Fruit fly (Drosophila melanogaster): Measurements from ENCODE around the gene CG4592.
A peak's percentile ranks its signal among the peaks of the same experiment; 100 is the strongest.

CG4592 gene

DNA sequence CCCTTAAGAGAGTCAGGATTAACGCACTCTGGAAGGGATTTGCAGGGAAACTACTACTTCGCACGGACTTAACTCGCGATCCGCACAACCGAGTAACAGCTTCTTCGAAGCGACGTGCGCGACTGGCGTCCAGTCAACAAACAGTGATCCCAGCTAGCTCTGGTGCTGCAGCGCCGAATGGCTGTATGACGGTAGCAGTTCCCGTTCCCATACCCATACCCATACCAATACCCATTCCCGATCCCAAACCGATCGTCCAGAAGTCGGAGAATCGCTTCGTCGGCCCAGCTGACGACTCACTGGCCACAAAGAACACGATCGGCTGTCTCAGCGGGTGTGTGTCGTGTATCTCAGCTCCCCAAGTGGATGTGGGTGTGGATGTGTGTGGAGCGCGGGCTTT lies 25.8 kb downstream of the CG4592 start, which contains the start of gene CG5853 (continued):
- TF ChIP-seq Ets65A (GFP tag) = no peak
- TF ChIP-seq sens-2 (GFP tag; IDR thresholded peaks at IDR 0.05) = no peak
- TF ChIP-seq CG11695 (GFP tag; IDR thresholded peaks at IDR 0.05) = 0 out of 3 replicates have a peak, but pooled peaks have one; percentile 30
- TF ChIP-seq nom (GFP tag; optimal IDR thresholded peaks at IDR 0.05) = peak; percentile 74
- TF ChIP-seq CG9437 (GFP tag; optimal IDR thresholded peaks at IDR 0.05) = no peak
- TF ChIP-seq sd (tag; optimal IDR thresholded peaks at IDR 0.05) = peak; percentile 11
- no peak for TF ChIP-seq fd96Cb (tag; optimal IDR thresholded peaks at IDR 0.05)
- TF ChIP-seq lab (GFP tag; optimal IDR thresholded peaks at IDR 0.05) = peak; percentile 70
- TF ChIP-seq ftz-f1 (GFP tag; optimal IDR thresholded peaks at IDR 0.05) = peak; percentile 35
- no peak for TF ChIP-seq CG6689 (GFP tag; IDR thresholded peaks at IDR 0.05)
- no peak for TF ChIP-seq zen2 (GFP tag; IDR thresholded peaks at IDR 0.05; ENCODE audit: partially characterized antibody)
- no peak for TF ChIP-seq CG2875 (GFP tag; optimal IDR thresholded peaks at IDR 0.05)
- TF ChIP-seq CG18599 (GFP tag; optimal IDR thresholded peaks at IDR 0.05) = peak; percentile 43
- TF ChIP-seq CG17385 (GFP tag; optimal IDR thresholded peaks at IDR 0.05) = no peak
- no peak for TF ChIP-seq Sry-δ (GFP tag; optimal IDR thresholded peaks at IDR 0.05)
- no peak for TF ChIP-seq CG31388 (GFP tag; optimal IDR thresholded peaks at IDR 0.05)
- TF ChIP-seq CG6765 (GFP tag; optimal IDR thresholded peaks at IDR 0.05) = no peak
- TF ChIP-seq gcm2 (GFP tag; optimal IDR thresholded peaks at IDR 0.05) = no peak
- TF ChIP-seq mirr (GFP tag; optimal IDR thresholded peaks at IDR 0.05) = peak; percentile 84
- peak; percentile 36 for TF ChIP-seq Drgx (GFP tag; IDR thresholded peaks at IDR 0.05)
- no peak for TF ChIP-seq nau (GFP tag; optimal IDR thresholded peaks at IDR 0.05)
- no peak for TF ChIP-seq CG11504 (tag; optimal IDR thresholded peaks at IDR 0.05)
- TF ChIP-seq CG17328 (GFP tag; IDR thresholded peaks at IDR 0.05) = no peak
- TF ChIP-seq CG7372 (GFP tag; IDR thresholded peaks at IDR 0.05) = no peak
- TF ChIP-seq gro (GFP tag; optimal IDR thresholded peaks at IDR 0.05) = no peak
- TF ChIP-seq Sox102F (GFP tag; optimal IDR thresholded peaks at IDR 0.05) = no peak
- no peak for TF ChIP-seq CG1603 (tag; optimal IDR thresholded peaks at IDR 0.05)
- no peak for TF ChIP-seq CG8478 (optimal IDR thresholded peaks at IDR 0.05)
- TF ChIP-seq jigr1 (GFP tag; IDR thresholded peaks at IDR 0.05) = no peak
- TF ChIP-seq crol (GFP tag; IDR thresholded peaks at IDR 0.05) = no peak
- TF ChIP-seq Optix (GFP tag; IDR thresholded peaks at IDR 0.05) = 0 out of 3 replicates have a peak, but pooled peaks have one; percentile 35
- no peak for TF ChIP-seq run (tag; optimal IDR thresholded peaks at IDR 0.05)
- no peak for TF ChIP-seq lola (GFP tag; optimal IDR thresholded peaks at IDR 0.05)
- no peak for TF ChIP-seq CG31441 (GFP tag; IDR thresholded peaks at IDR 0.05)
- TF ChIP-seq stc (GFP tag; IDR thresholded peaks at IDR 0.05) = no peak
- TF ChIP-seq NC2β (GFP tag; optimal IDR thresholded peaks at IDR 0.05) = no peak
- TF ChIP-seq CG10366 (GFP tag; IDR thresholded peaks at IDR 0.05) = no peak
- TF ChIP-seq pb (GFP tag; optimal IDR thresholded peaks at IDR 0.05) = peak; percentile 1
- no peak for TF ChIP-seq crp (GFP tag; optimal IDR thresholded peaks at IDR 0.05)
- no peak for TF ChIP-seq ERR (GFP tag; optimal IDR thresholded peaks at IDR 0.05)
- no peak for TF ChIP-seq az2 (GFP tag; optimal IDR thresholded peaks at IDR 0.05)
- peak; percentile 13 for TF ChIP-seq HHEX (GFP tag; optimal IDR thresholded peaks at IDR 0.05)
- no peak for TF ChIP-seq vvl (GFP tag; IDR thresholded peaks at IDR 0.05)
- TF ChIP-seq C15 (GFP tag; IDR thresholded peaks at IDR 0.05) = no peak
- TF ChIP-seq Lhr (GFP tag; optimal IDR thresholded peaks at IDR 0.05) = no peak
- no peak for TF ChIP-seq CG15696 (tag; optimal IDR thresholded peaks at IDR 0.05)
- no peak for TF ChIP-seq ap (GFP tag; IDR thresholded peaks at IDR 0.05)
- no peak for TF ChIP-seq Gug (GFP tag; IDR thresholded peaks at IDR 0.05)
- TF ChIP-seq CG32532 (GFP tag; IDR thresholded peaks at IDR 0.05) = peak; percentile 52; the same call in 1 of the 2 replicates
- TF ChIP-seq CG3726 (GFP tag; IDR thresholded peaks at IDR 0.05) = no peak
- TF ChIP-seq CHES-1-like (GFP tag; optimal IDR thresholded peaks at IDR 0.05) = no peak
- no peak for TF ChIP-seq cas (GFP tag; IDR thresholded peaks at IDR 0.05)
